Fruit fly (Drosophila melanogaster) whole organism, embryonic: Measurements from ENCODE around the gene mRpS31.
A peak's percentile ranks its signal among the peaks of the same experiment; 100 is the strongest.

ENCODE experiments used
- Asciz ChIP-seq: fragments of 200-800 bp; sonication (Bioruptor generic); optimal IDR thresholded peaks from 2 replicates; lab custom pipeline; 2017; ENCODE audit warnings: missing biosample characterization, mild to moderate bottlenecking, missing genetic modification characterization, missing genetic modification reagents
- BtbVII ChIP-seq: fragments of 200-800 bp; sonication (Bioruptor generic); optimal IDR thresholded peaks from 3 replicates; lab custom pipeline; 2017; ENCODE audit warnings: missing biosample characterization, mild to moderate bottlenecking, missing genetic modification characterization
- CG10321 ChIP-seq: fragments of 200-800 bp; sonication (Bioruptor generic); IDR thresholded peaks from 2 replicates; pipeline ENCODE4 v1.3.6; 2022; ENCODE audit warnings: missing biosample characterization, missing genetic modification characterization
- CG11085 ChIP-seq: fragments of 200-800 bp; sonication (Bioruptor generic); IDR thresholded peaks from 2 replicates; pipeline ENCODE4 v1.3.6; 2022; ENCODE audit warnings: missing biosample characterization, missing genetic modification characterization
- CG15073 ChIP-seq: fragments of 200-800 bp; sonication (Bioruptor generic); optimal IDR thresholded peaks from 2 replicates; lab custom pipeline; 2016; ENCODE audit warnings: missing biosample characterization, missing genetic modification characterization
- CG1529 ChIP-seq: fragments of 200-800 bp; sonication (Bioruptor generic); optimal IDR thresholded peaks from 3 replicates; lab custom pipeline; 2018; ENCODE audit warnings: missing biosample characterization, missing genetic modification characterization
- CG31441 ChIP-seq: fragments of 200-800 bp; sonication (Bioruptor generic); IDR thresholded peaks from 2 replicates; pipeline ENCODE4 v1.3.6; 2022; ENCODE audit warnings: missing biosample characterization, missing genetic modification characterization
- CG34376 ChIP-seq: fragments of 200-800 bp; sonication (Bioruptor generic); optimal IDR thresholded peaks from 2 replicates; lab custom pipeline; 2018; ENCODE audit warnings: missing biosample characterization, mild to moderate bottlenecking, missing genetic modification characterization
- CG3726 ChIP-seq: fragments of 200-800 bp; sonication (Bioruptor generic); IDR thresholded peaks from 3 replicates; pipeline ENCODE4, ENCODE4 v1.3.6; 2022; ENCODE audit warnings: missing biosample characterization, missing genetic modification characterization
- CG3847 ChIP-seq: fragments of 200-800 bp; sonication (Bioruptor generic); IDR thresholded peaks from 2 replicates; pipeline ENCODE4 v1.3.6; 2022; ENCODE audit warnings: missing biosample characterization, missing genetic modification characterization
- CG6765 ChIP-seq: fragments of 200-800 bp; sonication (Bioruptor generic); optimal IDR thresholded peaks from 3 replicates; lab custom pipeline; 2017; ENCODE audit warnings: missing biosample characterization, mild to moderate bottlenecking, missing genetic modification characterization
- CG8290 ChIP-seq, 3 experiments: fragments of 200-800 bp; sonication (Bioruptor generic); optimal IDR thresholded peaks; 2 replicates each; lab custom pipeline; 2016 to 2019; ENCODE audit warnings: missing biosample characterization in 3 of 3, missing genetic modification characterization in 3 of 3, mild to moderate bottlenecking in 2 of 3, moderate library complexity in 1 of 3
- CG8765 ChIP-seq: fragments of 200-800 bp; sonication (Bioruptor generic); IDR thresholded peaks from 2 replicates; pipeline ENCODE4 v1.3.6; 2022; ENCODE audit warnings: missing biosample characterization, missing genetic modification characterization
- CG9817 ChIP-seq: fragments of 200-800 bp; sonication (Bioruptor generic); optimal IDR thresholded peaks from 2 replicates; lab custom pipeline; 2018; ENCODE audit warnings: missing biosample characterization, mild to moderate bottlenecking, missing genetic modification characterization, moderate library complexity
- CHES-1-like ChIP-seq: fragments of 200-800 bp; sonication (Bioruptor generic); optimal IDR thresholded peaks from 2 replicates; lab custom pipeline; 2016; ENCODE audit warnings: missing biosample characterization, missing genetic modification characterization
- CrebB ChIP-seq: fragments of 200-800 bp; sonication (Bioruptor generic); optimal IDR thresholded peaks from 3 replicates; lab custom pipeline; 2018; ENCODE audit warnings: missing biosample characterization, mild to moderate bottlenecking, missing genetic modification characterization
- Dad ChIP-seq: fragments of 200-800 bp; sonication (Bioruptor generic); optimal IDR thresholded peaks from 3 replicates; lab custom pipeline; 2016; ENCODE audit warnings: missing biosample characterization, missing genetic modification characterization
- Dbx ChIP-seq: fragments of 200-800 bp; sonication (Bioruptor generic); IDR thresholded peaks from 3 replicates; pipeline ENCODE4 v1.3.6; 2022; ENCODE audit warnings: missing biosample characterization, missing genetic modification characterization
- Dip2 ChIP-seq: fragments of 200-800 bp; sonication (Bioruptor generic); IDR thresholded peaks from 2 replicates; pipeline ENCODE4 v1.3.6; 2022; ENCODE audit warnings: missing biosample characterization, missing genetic modification characterization
- Doc2 ChIP-seq: fragments of 200-800 bp; sonication (Bioruptor generic); IDR thresholded peaks from 2 replicates; pipeline ENCODE4 v1.3.6; 2022; ENCODE audit warnings: missing biosample characterization, missing genetic modification characterization
- Dp ChIP-seq: fragments of 200-800 bp; sonication (Bioruptor generic); optimal IDR thresholded peaks from 2 replicates; lab custom pipeline; 2018; ENCODE audit warnings: missing biosample characterization, mild to moderate bottlenecking, missing genetic modification characterization, moderate library complexity
- E2f2 ChIP-seq: fragments of 200-800 bp; sonication (Bioruptor generic); IDR thresholded peaks from 2 replicates; pipeline ENCODE4 v1.3.6; 2022; ENCODE audit warnings: missing biosample characterization, missing genetic modification characterization
- HLHmδ ChIP-seq: fragments of 200-800 bp; sonication (Bioruptor generic); optimal IDR thresholded peaks from 2 replicates; lab custom pipeline; 2018; ENCODE audit warnings: missing biosample characterization, mild to moderate bottlenecking, missing genetic modification characterization, moderate library complexity
- Hsf ChIP-seq: fragments of 200-800 bp; sonication (Bioruptor generic); optimal IDR thresholded peaks from 3 replicates; lab custom pipeline; 2016; ENCODE audit warnings: missing biosample characterization, missing genetic modification characterization
- Med ChIP-seq: fragments of 200-800 bp; sonication (Bioruptor generic); peaks from one replicate; lab custom pipeline; 2016; ENCODE audit warnings: missing biosample characterization, missing genetic modification characterization, mild to moderate bottlenecking, inconsistent platforms, moderate library complexity
- NfI ChIP-seq: fragments of 200-800 bp; sonication (Bioruptor generic); optimal IDR thresholded peaks from 3 replicates; lab custom pipeline; 2018; ENCODE audit warnings: missing biosample characterization, mild to moderate bottlenecking, missing genetic modification characterization, moderate library complexity
- Scr ChIP-seq: fragments of 200-800 bp; sonication (Bioruptor generic); IDR thresholded peaks from 2 replicates; pipeline ENCODE4 v1.3.6; 2022; ENCODE audit warnings: missing biosample characterization, missing genetic modification characterization; ENCODE audit not compliant: partially characterized antibody
- Sry-δ ChIP-seq: fragments of 200-800 bp; sonication (Bioruptor generic); optimal IDR thresholded peaks from 2 replicates; lab custom pipeline; 2016; ENCODE audit warnings: missing biosample characterization, missing genetic modification characterization
- Taf1 ChIP-seq: fragments of 200-800 bp; sonication (Bioruptor generic); IDR thresholded peaks from 2 replicates; pipeline ENCODE4 v1.3.6; 2022; ENCODE audit warnings: missing biosample characterization, missing genetic modification characterization
- ase ChIP-seq: fragments of 200-800 bp; sonication (Bioruptor generic); IDR thresholded peaks from 3 replicates; pipeline ENCODE4 v1.3.6; 2022; ENCODE audit warnings: missing biosample characterization, missing genetic modification characterization
- crc ChIP-seq: fragments of 200-800 bp; sonication (Bioruptor generic); optimal IDR thresholded peaks from 2 replicates; lab custom pipeline; 2016; ENCODE audit warnings: missing biosample characterization, missing genetic modification characterization
- danr ChIP-seq: fragments of 200-800 bp; sonication (Bioruptor generic); IDR thresholded peaks from 2 replicates; pipeline ENCODE4 v1.3.6; 2022; ENCODE audit warnings: missing biosample characterization, missing genetic modification characterization
- dimm ChIP-seq: fragments of 200-800 bp; sonication (Bioruptor generic); IDR thresholded peaks from 2 replicates; pipeline ENCODE4 v1.3.6; 2022; ENCODE audit warnings: missing biosample characterization, missing genetic modification characterization
- ewg ChIP-seq: fragments of 200-800 bp; sonication (Bioruptor generic); optimal IDR thresholded peaks from 3 replicates; lab custom pipeline; 2017; ENCODE audit warnings: mild to moderate bottlenecking, missing biosample characterization, missing genetic modification reagents, missing genetic modification characterization
- hkb ChIP-seq, 2 experiments: fragments of 200-800 bp in 1 of 2; fragments of >200 bp in 1 of 2; sonication (Bioruptor generic) in 1 of 2; IDR thresholded peaks in 1 of 2; optimal IDR thresholded peaks in 1 of 2; 2 replicates each; pipeline versions ENCODE4 v1.3.6 to Lab custom; 2017 to 2022; ENCODE audit warnings: missing biosample characterization in 1 of 2, missing genetic modification characterization in 1 of 2
- hth ChIP-seq: fragments of >200 bp; optimal IDR thresholded peaks from 2 replicates; lab custom pipeline; 2017; ENCODE audit warnings: inconsistent platforms
- jigr1 ChIP-seq: fragments of 200-800 bp; sonication (Bioruptor generic); IDR thresholded peaks from 3 replicates; pipeline ENCODE4 v1.3.6; 2022; ENCODE audit warnings: missing biosample characterization, missing genetic modification characterization
- jumu ChIP-seq: fragments of 200-800 bp; sonication (Bioruptor generic); optimal IDR thresholded peaks from 3 replicates; lab custom pipeline; 2016; ENCODE audit warnings: missing biosample characterization, missing genetic modification characterization
- knrl ChIP-seq: fragments of 200-800 bp; sonication (Bioruptor generic); IDR thresholded peaks from 3 replicates; pipeline ENCODE4 v1.3.6; 2022; ENCODE audit warnings: missing biosample characterization, missing genetic modification characterization; ENCODE audit not compliant: partially characterized antibody
- lbe ChIP-seq: fragments of 200-800 bp; sonication (Bioruptor generic); optimal IDR thresholded peaks from 2 replicates; lab custom pipeline; 2016; ENCODE audit warnings: missing biosample characterization, mild to moderate bottlenecking, missing genetic modification characterization
- onecut ChIP-seq: fragments of 200-800 bp; sonication (Bioruptor generic); IDR thresholded peaks from 2 replicates; pipeline ENCODE4 v1.3.6; 2022; ENCODE audit warnings: missing biosample characterization, missing genetic modification characterization
- p53 ChIP-seq: fragments of 200-800 bp; sonication (Bioruptor generic); optimal IDR thresholded peaks from 2 replicates; lab custom pipeline; 2016; ENCODE audit warnings: missing biosample characterization, missing genetic modification characterization
- phol ChIP-seq: fragments of 200-800 bp; sonication (Bioruptor generic); optimal IDR thresholded peaks from 3 replicates; lab custom pipeline; 2018; ENCODE audit warnings: missing biosample characterization, mild to moderate bottlenecking, missing genetic modification characterization, moderate library complexity
- ranshi ChIP-seq: fragments of 200-800 bp; sonication (Bioruptor generic); IDR thresholded peaks from 2 replicates; pipeline ENCODE4 v1.3.6; 2022; ENCODE audit warnings: missing biosample characterization, missing genetic modification characterization
- sna ChIP-seq: fragments of 200-800 bp; sonication (Bioruptor generic); IDR thresholded peaks from 2 replicates; pipeline ENCODE4 v1.3.6; 2022; ENCODE audit warnings: missing biosample characterization, missing genetic modification characterization; ENCODE audit not compliant: partially characterized antibody
- so ChIP-seq: fragments of 200-800 bp; sonication (Bioruptor generic); IDR thresholded peaks from 3 replicates; pipeline ENCODE4 v1.3.6; 2022; ENCODE audit warnings: missing biosample characterization, missing genetic modification characterization
- sug ChIP-seq: fragments of 200-800 bp; optimal IDR thresholded peaks from 2 replicates; lab custom pipeline; 2019; ENCODE audit warnings: missing biosample characterization, mild to moderate bottlenecking, missing genetic modification characterization, moderate library complexity
- tin ChIP-seq: fragments of 200-800 bp; sonication (Bioruptor generic); optimal IDR thresholded peaks from 3 replicates; lab custom pipeline; 2016; ENCODE audit warnings: missing biosample characterization, missing genetic modification characterization
- zfh1 ChIP-seq: fragments of 200-800 bp; sonication (Bioruptor generic); IDR thresholded peaks from 3 replicates; pipeline ENCODE4 v1.3.6; 2022; ENCODE audit warnings: missing biosample characterization, missing genetic modification characterization

mRpS31 gene

dm6 chr3L:16049955-16050886, 45.2 kb downstream of the mRpS31 start (continued):
- TF ChIP-seq CHES-1-like (GFP tag; lab: Kevin White, UChicago) (peak; percentile 20), CG31441 (peak; percentile 38; the same call in 1 of the 2 replicates), CG9817 (tag; lab: Kevin White, UChicago) (no peak), CG1529 (no peak), ase (GFP tag; lab: Robert Waterston, UW) (no peak), E2f2 (no peak), CG15073 (GFP tag; lab: Kevin White, UChicago) (no peak), BtbVII (peak; percentile 58), Asciz (GFP tag; lab: Kevin White, UChicago) (peak; percentile 47), ranshi (GFP tag; lab: Robert Waterston, UW) (0 out of 2 replicates have a peak, but pooled peaks have one; percentile 19), Scr (GFP tag; lab: Robert Waterston, UW) (no peak), Med (GFP tag; lab: Kevin White, UChicago) (peak; percentile 49), Dip2 (no peak), CrebB (tag; lab: Kevin White, UChicago) (peak; percentile 82), NfI (GFP tag; lab: Kevin White, UChicago) (no peak), p53 (GFP tag; lab: Kevin White, UChicago) (no peak), Hsf (GFP tag; lab: Kevin White, UChicago) (no peak), CG6765 (GFP tag; lab: Kevin White, UChicago) (no peak), Dbx (peak; percentile 75), lbe (GFP tag; lab: Kevin White, UChicago) (no peak), crc (GFP tag; lab: Kevin White, UChicago) (no peak), Taf1 (GFP tag; lab: Robert Waterston, UW) (no peak), Doc2 (no peak), hth (lab: Kevin White, UChicago) (no peak), CG3847 (GFP tag; lab: Robert Waterston, UW) (no peak), phol (tag; lab: Kevin White, UChicago) (peak; percentile 24), CG10321 (GFP tag; lab: Robert Waterston, UW) (0 out of 2 replicates have a peak, but pooled peaks have one; percentile 24), CG8290 (GFP tag; optimal IDR thresholded peaks at IDR 0.05; lab: Kevin White, UChicago) (no peak), CG8290 (tag; optimal IDR thresholded peaks at IDR 0.05; lab: Kevin White, UChicago) (peak; percentile 70 to 75), dimm (GFP tag; lab: Robert Waterston, UW) (no peak), CG3726 (GFP tag; lab: Robert Waterston, UW) (no peak), Sry-δ (GFP tag; lab: Kevin White, UChicago) (no peak), so (GFP tag; lab: Robert Waterston, UW) (peak; percentile 8; the same call in 1 of the 3 replicates), onecut (GFP tag; lab: Robert Waterston, UW) (no peak; the same call in 1 of the 2 replicates), jigr1 (no peak), sna (GFP tag; lab: Robert Waterston, UW) (0 out of 2 replicates have a peak, but pooled peaks have one; percentile 15), knrl (GFP tag; lab: Robert Waterston, UW) (no peak), hkb (optimal IDR thresholded peaks at IDR 0.05; lab: Kevin White, UChicago) (no peak), hkb (GFP tag; IDR thresholded peaks at IDR 0.05; lab: Robert Waterston, UW) (no peak; the same call in 1 of the 2 replicates), Dad (GFP tag; lab: Kevin White, UChicago) (no peak), CG11085 (GFP tag; lab: Robert Waterston, UW) (no peak), zfh1 (GFP tag; lab: Robert Waterston, UW) (no peak), CG8765 (GFP tag; lab: Robert Waterston, UW) (no peak), ewg (GFP tag; lab: Kevin White, UChicago) (no peak), Dp (GFP tag; lab: Kevin White, UChicago) (no peak), CG34376 (peak; percentile 95), HLHmδ (peak; percentile 9), sug (peak; percentile 63), danr (GFP tag; lab: Robert Waterston, UW) (no peak), jumu (GFP tag; lab: Kevin White, UChicago) (no peak), tin (no peak)
